Fruit fly (Drosophila melanogaster) whole organism, prepupa: ENCODE data around the gene Rala.

ENCODE experiments used
- CG10631 ChIP-seq: fragments of 200-800 bp; sonication (Bioruptor generic); optimal IDR thresholded peaks from 2 replicates; lab custom pipeline; 2016; ENCODE audit warnings: missing biosample characterization, missing genetic modification characterization
- CG11762 ChIP-seq: fragments of 200-800 bp; sonication (Bioruptor generic); optimal IDR thresholded peaks from 3 replicates; lab custom pipeline; 2016; ENCODE audit warnings: missing biosample characterization, missing genetic modification characterization; ENCODE audit not compliant: insufficient read depth
- CG11902 ChIP-seq: fragments of 200-800 bp; sonication (Bioruptor generic); optimal IDR thresholded peaks from 3 replicates; lab custom pipeline; 2016; ENCODE audit warnings: missing biosample characterization, missing genetic modification characterization
- CG15336 ChIP-seq: fragments of 200-800 bp; sonication (Bioruptor generic); IDR thresholded peaks from 2 replicates; pipeline ENCODE4 v1.3.6; 2022; ENCODE audit warnings: missing biosample characterization, missing genetic modification characterization
- CG1621 ChIP-seq: fragments of 200-800 bp; sonication (Bioruptor generic); optimal IDR thresholded peaks from 3 replicates; lab custom pipeline; 2018; ENCODE audit warnings: missing biosample characterization, mild to moderate bottlenecking, missing genetic modification characterization
- CG3032 ChIP-seq: fragments of 200-800 bp; optimal IDR thresholded peaks from 2 replicates; lab custom pipeline; 2019; ENCODE audit warnings: missing biosample characterization, mild to moderate bottlenecking, missing genetic modification characterization, moderate library complexity
- CG31627 ChIP-seq: fragments of 200-800 bp; sonication (Bioruptor generic); optimal IDR thresholded peaks from 3 replicates; lab custom pipeline; 2016; ENCODE audit warnings: missing biosample characterization, missing genetic modification characterization
- CG32006 ChIP-seq: fragments of 200-800 bp; sonication (Bioruptor generic); optimal IDR thresholded peaks from 3 replicates; lab custom pipeline; 2017; ENCODE audit warnings: missing biosample characterization, mild to moderate bottlenecking, missing genetic modification characterization
- CG34406 ChIP-seq: fragments of 200-800 bp; sonication (Bioruptor generic); optimal IDR thresholded peaks from 3 replicates; lab custom pipeline; 2016; ENCODE audit warnings: missing biosample characterization, missing genetic modification characterization
- CG4318 ChIP-seq: fragments of 200-800 bp; sonication (Bioruptor generic); optimal IDR thresholded peaks from 3 replicates; lab custom pipeline; 2017; ENCODE audit warnings: missing biosample characterization, mild to moderate bottlenecking, missing genetic modification characterization
- CG6276 ChIP-seq: fragments of 200-800 bp; sonication (Bioruptor generic); optimal IDR thresholded peaks from 2 replicates; lab custom pipeline; 2017; ENCODE audit warnings: missing biosample characterization, mild to moderate bottlenecking, missing genetic modification characterization
- CG6792 ChIP-seq: fragments of 200-800 bp; sonication (Bioruptor generic); optimal IDR thresholded peaks from 3 replicates; lab custom pipeline; 2016; ENCODE audit warnings: missing biosample characterization, missing genetic modification characterization
- CG6808 ChIP-seq: fragments of 200-800 bp; sonication (Bioruptor generic); optimal IDR thresholded peaks from 3 replicates; lab custom pipeline; 2017; ENCODE audit warnings: missing biosample characterization, missing genetic modification characterization, mild to moderate bottlenecking, moderate library complexity, missing genetic modification reagents
- CG6854 ChIP-seq: fragments of 200-800 bp; sonication (Bioruptor generic); optimal IDR thresholded peaks from 2 replicates; lab custom pipeline; 2017; ENCODE audit warnings: missing biosample characterization, mild to moderate bottlenecking, missing genetic modification characterization
- CG7368 ChIP-seq: fragments of 200-800 bp; sonication (Bioruptor generic); optimal IDR thresholded peaks from 3 replicates; lab custom pipeline; 2016; ENCODE audit warnings: missing biosample characterization, missing genetic modification characterization
- CG8319 ChIP-seq: fragments of 200-800 bp; sonication (Bioruptor generic); optimal IDR thresholded peaks from 3 replicates; lab custom pipeline; 2016; ENCODE audit warnings: missing biosample characterization, missing genetic modification characterization
- CG8632 ChIP-seq: fragments of 200-800 bp; sonication (Bioruptor generic); optimal IDR thresholded peaks from 3 replicates; lab custom pipeline; 2016; ENCODE audit warnings: missing biosample characterization, missing genetic modification characterization
- Eip75B ChIP-seq: fragments of 200-800 bp; sonication (Bioruptor generic); optimal IDR thresholded peaks from 3 replicates; lab custom pipeline; 2016; ENCODE audit warnings: missing biosample characterization, missing genetic modification characterization
- Eip93F ChIP-seq: fragments of 200-800 bp; sonication (Bioruptor generic); optimal IDR thresholded peaks from 2 replicates; lab custom pipeline; 2016; ENCODE audit warnings: missing biosample characterization, mild to moderate bottlenecking, missing genetic modification characterization
- Ets21C ChIP-seq: fragments of 200-800 bp; sonication (Bioruptor generic); optimal IDR thresholded peaks from 3 replicates; lab custom pipeline; 2016; ENCODE audit warnings: missing biosample characterization, missing genetic modification characterization
- Ets96B ChIP-seq: fragments of 200-800 bp; optimal IDR thresholded peaks from 2 replicates; lab custom pipeline; 2019; ENCODE audit warnings: missing biosample characterization, mild to moderate bottlenecking, missing genetic modification characterization, moderate library complexity
- Gug ChIP-seq: fragments of 200-800 bp; sonication (Bioruptor generic); IDR thresholded peaks from 2 replicates; pipeline ENCODE4 v1.3.6; 2022; ENCODE audit warnings: missing biosample characterization, missing genetic modification characterization
- Hr38 ChIP-seq: sonication (Bioruptor generic); optimal IDR thresholded peaks from 2 replicates; lab custom pipeline; 2016; ENCODE audit warnings: missing biosample characterization, missing genetic modification characterization
- Hr39 ChIP-seq: fragments of 200-800 bp; sonication (Bioruptor generic); optimal IDR thresholded peaks from 2 replicates; lab custom pipeline; 2016; ENCODE audit warnings: missing biosample characterization, missing genetic modification characterization
- Lpt ChIP-seq: fragments of 200-800 bp; sonication (Bioruptor generic); optimal IDR thresholded peaks from 3 replicates; lab custom pipeline; 2016; ENCODE audit warnings: missing biosample characterization, missing genetic modification characterization
- Met ChIP-seq: fragments of 200-800 bp; sonication (Bioruptor generic); optimal IDR thresholded peaks from 3 replicates; lab custom pipeline; 2016; ENCODE audit warnings: missing biosample characterization, missing genetic modification characterization
- OdsH ChIP-seq: fragments of 200-800 bp; sonication (Bioruptor generic); optimal IDR thresholded peaks from 3 replicates; lab custom pipeline; 2016; ENCODE audit warnings: missing biosample characterization, missing genetic modification characterization
- Smox ChIP-seq: fragments of 200-800 bp; sonication (Bioruptor generic); optimal IDR thresholded peaks from 3 replicates; lab custom pipeline; 2016; ENCODE audit warnings: missing biosample characterization, missing genetic modification characterization
- Sox102F ChIP-seq: fragments of 200-800 bp; sonication (Bioruptor generic); optimal IDR thresholded peaks from 2 replicates; lab custom pipeline; 2016; ENCODE audit warnings: missing biosample characterization, mild to moderate bottlenecking, missing genetic modification characterization
- Sox14 ChIP-seq: fragments of 200-800 bp; sonication (Bioruptor generic); optimal IDR thresholded peaks from 3 replicates; lab custom pipeline; 2016; ENCODE audit warnings: missing biosample characterization, missing genetic modification characterization
- Sox15 ChIP-seq: fragments of 200-800 bp; sonication (Bioruptor generic); optimal IDR thresholded peaks from 3 replicates; lab custom pipeline; 2016; ENCODE audit warnings: missing biosample characterization, missing genetic modification characterization
- achi ChIP-seq: fragments of 200-800 bp; sonication (Bioruptor generic); optimal IDR thresholded peaks from 3 replicates; lab custom pipeline; 2016; ENCODE audit warnings: missing biosample characterization, missing genetic modification characterization
- dac ChIP-seq: fragments of 200-800 bp; sonication (Bioruptor generic); optimal IDR thresholded peaks from 2 replicates; lab custom pipeline; 2017; ENCODE audit warnings: missing biosample characterization, mild to moderate bottlenecking, missing genetic modification characterization
- dsx ChIP-seq: fragments of 200-800 bp; optimal IDR thresholded peaks from 3 replicates; lab custom pipeline; 2019; ENCODE audit warnings: missing biosample characterization, mild to moderate bottlenecking, missing genetic modification characterization, moderate library complexity; ENCODE audit not compliant: poor library complexity, severe bottlenecking
- eg ChIP-seq: fragments of 200-800 bp; sonication (Bioruptor generic); IDR thresholded peaks from 3 replicates; pipeline ENCODE4 v1.3.6; 2022; ENCODE audit warnings: missing biosample characterization, missing genetic modification characterization
- esn ChIP-seq: fragments of 200-800 bp; sonication (Bioruptor generic); optimal IDR thresholded peaks from 2 replicates; lab custom pipeline; 2016; ENCODE audit warnings: missing biosample characterization, mild to moderate bottlenecking, missing genetic modification characterization, moderate library complexity
- fd59A ChIP-seq: fragments of 200-800 bp; sonication (Bioruptor generic); optimal IDR thresholded peaks from 2 replicates; lab custom pipeline; 2017; ENCODE audit warnings: missing biosample characterization, mild to moderate bottlenecking, missing genetic modification characterization, missing genetic modification reagents
- fd85E ChIP-seq: fragments of 200-800 bp; sonication (Bioruptor generic); optimal IDR thresholded peaks from 3 replicates; lab custom pipeline; 2016; ENCODE audit warnings: missing biosample characterization, missing genetic modification characterization
- fkh ChIP-seq: fragments of 200-800 bp; sonication (Bioruptor generic); optimal IDR thresholded peaks from 3 replicates; lab custom pipeline; 2017; ENCODE audit warnings: missing biosample characterization, mild to moderate bottlenecking, missing genetic modification characterization, moderate library complexity
- lz ChIP-seq: fragments of 200-800 bp; sonication (Bioruptor generic); optimal IDR thresholded peaks from 3 replicates; lab custom pipeline; 2016; ENCODE audit warnings: missing biosample characterization, missing genetic modification characterization
- pdm3 ChIP-seq: fragments of 200-800 bp; sonication (Bioruptor generic); optimal IDR thresholded peaks from 3 replicates; lab custom pipeline; 2016; ENCODE audit warnings: missing biosample characterization, missing genetic modification characterization
- spab ChIP-seq: fragments of 200-800 bp; sonication (Bioruptor generic); optimal IDR thresholded peaks from 2 replicates; lab custom pipeline; 2017; ENCODE audit warnings: missing biosample characterization, mild to moderate bottlenecking, missing genetic modification characterization, missing genetic modification reagents
- ss ChIP-seq, 2 experiments: fragments of 200-800 bp; sonication (Bioruptor generic); optimal IDR thresholded peaks; 2 replicates in 1 of 2; 3 replicates in 1 of 2; lab custom pipeline; 2017 to 2018; ENCODE audit warnings: mild to moderate bottlenecking in 2 of 2, missing biosample characterization in 2 of 2, missing genetic modification characterization in 2 of 2, moderate library complexity in 1 of 2
- svp ChIP-seq: fragments of 200-800 bp; sonication (Bioruptor generic); peaks from one replicate; lab custom pipeline; 2016; ENCODE audit warnings: missing biosample characterization, missing genetic modification characterization
- topi ChIP-seq: fragments of 200-800 bp; sonication (Bioruptor generic); optimal IDR thresholded peaks from 3 replicates; lab custom pipeline; 2016; ENCODE audit warnings: missing biosample characterization, missing genetic modification characterization
- vri ChIP-seq: fragments of 200-800 bp; sonication (Bioruptor generic); optimal IDR thresholded peaks from 3 replicates; lab custom pipeline; 2016; ENCODE audit warnings: missing biosample characterization, mild to moderate bottlenecking, missing genetic modification characterization

Gene Rala

DNA sequence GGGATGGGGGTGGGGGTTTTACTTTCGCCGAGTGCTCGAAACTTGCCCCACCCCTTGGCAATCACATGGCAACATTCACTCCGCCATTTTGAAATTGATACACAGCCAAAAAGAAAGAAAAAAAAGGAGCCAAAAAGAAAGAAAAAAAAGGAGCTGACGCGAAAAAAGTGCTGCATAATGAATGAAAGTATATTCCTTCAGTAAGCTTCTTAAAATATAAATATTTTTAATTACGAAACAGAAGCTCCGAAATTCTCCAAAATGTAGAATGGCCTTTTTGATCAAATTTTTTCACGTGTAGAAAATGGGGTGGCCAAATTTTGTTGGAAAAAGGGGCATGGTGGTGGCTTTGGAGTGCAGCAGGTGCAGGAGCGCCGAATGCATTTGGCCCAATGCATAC is 48.8 kb upstream of the Rala start (continued):
- TF ChIP-seq Sox14 (peak; percentile 17), CG11902 (GFP tag; lab: Kevin White, UChicago) (no peak), eg (GFP tag; lab: Robert Waterston, UW) (peak; percentile 39; the same call in 2 of the 3 replicates), CG15336 (GFP tag; lab: Robert Waterston, UW) (peak; percentile 64), CG7368 (GFP tag; lab: Kevin White, UChicago) (peak; percentile 27), topi (peak; percentile 51)
- TF ChIP-seq, all 60 proteins: peak for 38

DNA sequence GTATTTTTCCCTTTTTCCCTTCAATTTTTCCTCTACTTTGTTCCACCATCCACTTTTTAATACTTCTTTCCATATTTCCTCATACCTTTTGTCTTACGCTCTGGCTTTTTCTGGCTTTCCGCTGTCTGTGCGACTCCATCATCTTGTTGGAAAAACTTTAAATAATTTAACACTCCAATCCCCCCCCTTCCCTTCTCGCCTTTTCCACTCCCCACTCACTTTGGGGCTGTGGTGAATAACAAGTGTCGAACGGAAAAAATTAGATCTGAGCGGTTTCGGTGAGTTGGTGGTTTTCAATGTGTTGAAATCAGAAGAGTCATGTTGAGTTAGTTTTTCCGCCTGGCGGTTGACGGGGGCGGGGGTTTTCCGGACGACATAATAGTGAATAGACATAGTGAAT is 47.6 kb upstream of the Rala start:
- TF ChIP-seq CG6808 (GFP tag; lab: Kevin White, UChicago): no peak
- no peak for TF ChIP-seq CG8319 (GFP tag; lab: Kevin White, UChicago)
- no peak for TF ChIP-seq Smox (GFP tag; lab: Kevin White, UChicago)
- TF ChIP-seq lz: no peak
- TF ChIP-seq Eip75B (GFP tag; lab: Kevin White, UChicago): no peak
- TF ChIP-seq Hr38 (GFP tag; lab: Kevin White, UChicago): no peak
- TF ChIP-seq CG8632 (GFP tag; lab: Kevin White, UChicago): no peak
- TF ChIP-seq CG6792: no peak
- TF ChIP-seq CG4318 (GFP tag; lab: Kevin White, UChicago): no peak
- TF ChIP-seq vri (GFP tag; lab: Kevin White, UChicago): no peak
- no peak for TF ChIP-seq Lpt (GFP tag; lab: Kevin White, UChicago)
- TF ChIP-seq CG11762 (GFP tag; lab: Kevin White, UChicago): no peak
- TF ChIP-seq CG3032 (tag; lab: Kevin White, UChicago): no peak
- TF ChIP-seq Hr39: no peak
- no peak for TF ChIP-seq Ets96B
- no peak for TF ChIP-seq CG6276 (GFP tag; lab: Kevin White, UChicago)
- TF ChIP-seq fkh (GFP tag; lab: Kevin White, UChicago): no peak
- no peak for TF ChIP-seq CG6854 (GFP tag; lab: Kevin White, UChicago)
- TF ChIP-seq, all 60 proteins: peak for 0

DNA sequence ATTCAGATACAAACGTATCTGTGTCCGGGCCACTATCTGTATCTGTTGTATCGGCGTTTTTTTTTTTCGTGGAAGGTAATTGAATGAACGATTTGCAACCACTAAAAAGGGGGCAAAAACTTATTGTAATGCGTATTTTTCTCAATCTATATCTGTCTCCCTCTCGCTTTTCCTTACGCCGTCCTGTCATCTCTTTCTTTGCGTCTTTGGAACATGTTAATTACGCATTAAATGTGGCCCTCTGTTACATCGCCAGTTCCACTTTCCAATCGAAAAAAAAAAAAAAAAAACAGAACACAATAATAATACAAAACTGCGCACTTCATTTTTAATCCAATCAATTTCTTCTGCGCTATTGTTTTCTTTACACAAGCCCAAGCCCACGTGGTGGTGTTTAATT is 44.8 kb upstream of the Rala start:
- no peak for TF ChIP-seq fd85E (GFP tag; lab: Kevin White, UChicago)
- no peak for TF ChIP-seq Eip75B (GFP tag; lab: Kevin White, UChicago)
- TF ChIP-seq CG10631 (GFP tag; lab: Kevin White, UChicago): no peak
- TF ChIP-seq CG1621: no peak
- no peak for TF ChIP-seq pdm3 (GFP tag; lab: Kevin White, UChicago)
- TF ChIP-seq spab: no peak
- no peak for TF ChIP-seq dac (GFP tag; lab: Kevin White, UChicago)
- TF ChIP-seq Gug (GFP tag; lab: Robert Waterston, UW): no peak
- TF ChIP-seq Hr39: no peak
- TF ChIP-seq Ets96B: no peak
- no peak for TF ChIP-seq achi
- no peak for TF ChIP-seq CG4318 (GFP tag; lab: Kevin White, UChicago)
- no peak for TF ChIP-seq ss (GFP tag; optimal IDR thresholded peaks at IDR 0.05; lab: Kevin White, UChicago)
- TF ChIP-seq fkh (GFP tag; lab: Kevin White, UChicago): no peak
- TF ChIP-seq Sox102F (GFP tag; lab: Kevin White, UChicago): no peak
- TF ChIP-seq Met (GFP tag; lab: Kevin White, UChicago): no peak

DNA sequence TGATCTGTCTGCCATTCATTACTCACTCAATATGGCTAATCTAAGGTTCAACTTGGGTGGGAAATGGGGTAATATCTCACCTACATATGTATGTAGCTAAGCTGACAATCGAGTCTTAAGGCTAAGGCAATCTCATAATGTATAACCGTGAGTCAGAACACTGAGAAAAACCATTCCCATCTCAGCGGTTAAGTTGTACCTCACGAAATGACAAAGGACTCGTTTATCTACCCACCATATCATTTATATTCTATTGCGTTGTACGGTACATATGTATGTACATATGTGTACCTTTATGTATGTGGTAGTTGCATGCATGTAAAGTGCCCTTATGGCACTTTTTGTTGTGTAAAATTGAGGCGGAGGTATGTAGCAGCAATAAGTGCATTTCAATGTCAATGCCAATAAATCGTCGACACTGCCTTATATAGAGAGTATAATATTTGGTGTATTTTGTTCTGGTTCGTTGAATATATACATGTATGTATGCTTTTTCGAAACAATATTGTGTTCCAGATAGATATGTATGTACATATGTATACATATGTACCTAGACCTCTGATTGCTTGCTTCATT is 43.6 kb upstream of the Rala start:
- TF ChIP-seq Sox15 (no peak), Eip93F (no peak), vri (GFP tag; lab: Kevin White, UChicago) (no peak), OdsH (GFP tag; lab: Kevin White, UChicago) (no peak), fd59A (no peak), Ets21C (GFP tag; lab: Kevin White, UChicago) (peak; percentile 9), CG32006 (no peak), spab (no peak), svp (GFP tag; lab: Kevin White, UChicago) (peak; percentile 34), Sox102F (GFP tag; lab: Kevin White, UChicago) (no peak), CG31627 (GFP tag; lab: Kevin White, UChicago) (no peak), esn (GFP tag; lab: Kevin White, UChicago) (peak; percentile 21), CG34406 (no peak), dsx (no peak), CG15336 (GFP tag; lab: Robert Waterston, UW) (no peak), eg (GFP tag; lab: Robert Waterston, UW) (no peak), CG7368 (GFP tag; lab: Kevin White, UChicago) (no peak), CG6854 (GFP tag; lab: Kevin White, UChicago) (no peak), CG8319 (GFP tag; lab: Kevin White, UChicago) (no peak), lz (peak; percentile 4), CG4318 (GFP tag; lab: Kevin White, UChicago) (no peak)
